Fruit fly (Drosophila melanogaster) whole organism, embryonic: ENCODE measurements around the gene Hmbs.

Source experiments
- Ada2b ChIP-seq: fragments of 200-800 bp; sonication (Bioruptor generic); IDR thresholded peaks from 2 replicates; pipeline ENCODE4 v1.3.6; 2022; ENCODE audit warnings: missing biosample characterization, missing genetic modification characterization
- Aef1 ChIP-seq: fragments of 200-800 bp; sonication (Bioruptor generic); IDR thresholded peaks from 3 replicates; pipeline ENCODE4 v1.3.6; 2022; ENCODE audit warnings: missing biosample characterization, missing genetic modification characterization
- Bdp1 ChIP-seq: fragments of 200-800 bp; sonication (Bioruptor generic); optimal IDR thresholded peaks from 3 replicates; lab custom pipeline; 2016; ENCODE audit warnings: missing biosample characterization, missing genetic modification characterization
- CG10209 ChIP-seq: fragments of 200-800 bp; sonication (Bioruptor generic); optimal IDR thresholded peaks from 3 replicates; lab custom pipeline; 2017; ENCODE audit warnings: missing biosample characterization, mild to moderate bottlenecking, missing genetic modification characterization, missing genetic modification reagents
- CG10274 ChIP-seq: fragments of 200-800 bp; sonication (Bioruptor generic); optimal IDR thresholded peaks from 3 replicates; lab custom pipeline; 2017; ENCODE audit warnings: missing biosample characterization, mild to moderate bottlenecking, missing genetic modification characterization
- CG11696 ChIP-seq: fragments of 200-800 bp; sonication (Bioruptor generic); IDR thresholded peaks from 2 replicates; pipeline ENCODE4 v1.3.6; 2022; ENCODE audit warnings: missing biosample characterization, missing genetic modification characterization
- CG12104 ChIP-seq: fragments of 200-800 bp; sonication (Bioruptor generic); optimal IDR thresholded peaks from 3 replicates; lab custom pipeline; 2016; ENCODE audit warnings: missing biosample characterization, missing genetic modification characterization
- CG13123 ChIP-seq: fragments of 200-800 bp; sonication (Bioruptor generic); optimal IDR thresholded peaks from 2 replicates; lab custom pipeline; 2016; ENCODE audit warnings: missing biosample characterization, missing genetic modification characterization
- CG15601 ChIP-seq: fragments of 200-800 bp; sonication (Bioruptor generic); optimal IDR thresholded peaks from 3 replicates; lab custom pipeline; 2019; ENCODE audit warnings: missing biosample characterization, mild to moderate bottlenecking, missing genetic modification characterization, moderate library complexity
- CG16863 ChIP-seq: fragments of 200-800 bp; sonication (Bioruptor generic); optimal IDR thresholded peaks from 3 replicates; lab custom pipeline; 2016; ENCODE audit warnings: missing biosample characterization, missing genetic modification characterization
- CG17328 ChIP-seq: fragments of 200-800 bp; sonication (Bioruptor generic); IDR thresholded peaks from 2 replicates; pipeline ENCODE4 v1.3.6; 2022; ENCODE audit warnings: missing biosample characterization, missing genetic modification characterization
- CG2116 ChIP-seq: fragments of 200-800 bp; sonication (Bioruptor generic); optimal IDR thresholded peaks from 3 replicates; lab custom pipeline; 2018; ENCODE audit warnings: missing biosample characterization, mild to moderate bottlenecking, missing genetic modification characterization
- CG30431 ChIP-seq: fragments of 200-800 bp; sonication (Bioruptor generic); optimal IDR thresholded peaks from 2 replicates; lab custom pipeline; 2017; ENCODE audit warnings: missing biosample characterization, missing genetic modification characterization
- CG32767 ChIP-seq: fragments of 200-800 bp; sonication (Bioruptor generic); IDR thresholded peaks from 2 replicates; pipeline ENCODE4 v1.3.6; 2022; ENCODE audit warnings: missing biosample characterization, missing genetic modification characterization
- CG32772 ChIP-seq: fragments of 200-800 bp; sonication (Bioruptor generic); IDR thresholded peaks from 2 replicates; pipeline ENCODE4 v1.3.6; 2022; ENCODE audit warnings: missing biosample characterization, missing genetic modification characterization
- CG3281 ChIP-seq: fragments of 200-800 bp; sonication (Bioruptor generic); optimal IDR thresholded peaks from 3 replicates; lab custom pipeline; 2017; ENCODE audit warnings: missing biosample characterization, mild to moderate bottlenecking, missing genetic modification characterization
- CG6654 ChIP-seq: fragments of 200-800 bp; sonication (Bioruptor generic); optimal IDR thresholded peaks from 2 replicates; lab custom pipeline; 2017; ENCODE audit warnings: missing biosample characterization, mild to moderate bottlenecking, missing genetic modification characterization
- CG6689 ChIP-seq: fragments of 200-800 bp; sonication (Bioruptor generic); IDR thresholded peaks from 2 replicates; pipeline ENCODE4 v1.3.6; 2022; ENCODE audit warnings: missing biosample characterization, missing genetic modification characterization
- Chrac-16 ChIP-seq: fragments of 200-800 bp; sonication (Bioruptor generic); optimal IDR thresholded peaks from 3 replicates; lab custom pipeline; 2016; ENCODE audit warnings: missing biosample characterization, missing genetic modification characterization
- Mrtf ChIP-seq: fragments of 200-800 bp; sonication (Bioruptor generic); IDR thresholded peaks from 3 replicates; pipeline ENCODE4 v1.3.6; 2022; ENCODE audit warnings: missing biosample characterization, missing genetic modification characterization
- PHDP ChIP-seq: fragments of 200-800 bp; sonication (Bioruptor generic); optimal IDR thresholded peaks from 3 replicates; lab custom pipeline; 2018; ENCODE audit warnings: missing biosample characterization, mild to moderate bottlenecking, missing genetic modification characterization, moderate library complexity
- Ptx1 ChIP-seq: fragments of 200-800 bp; sonication (Bioruptor generic); IDR thresholded peaks from 2 replicates; pipeline ENCODE4 v1.3.6; 2022; ENCODE audit warnings: missing biosample characterization, missing genetic modification characterization
- Rx ChIP-seq: fragments of 200-800 bp; sonication (Bioruptor generic); IDR thresholded peaks from 2 replicates; pipeline ENCODE4 v1.3.6; 2022; ENCODE audit warnings: missing biosample characterization, missing genetic modification characterization
- Scr ChIP-seq: fragments of 200-800 bp; sonication (Bioruptor generic); IDR thresholded peaks from 2 replicates; pipeline ENCODE4 v1.3.6; 2022; ENCODE audit warnings: missing biosample characterization, missing genetic modification characterization; ENCODE audit not compliant: partially characterized antibody
- Xrp1 ChIP-seq: fragments of 200-800 bp; sonication (Bioruptor generic); IDR thresholded peaks from 2 replicates; pipeline ENCODE4 v1.3.6; 2022; ENCODE audit warnings: missing biosample characterization, missing genetic modification characterization
- al ChIP-seq: fragments of 200-800 bp; sonication (Bioruptor generic); IDR thresholded peaks from 2 replicates; pipeline ENCODE4 v1.3.6; 2022; ENCODE audit warnings: missing biosample characterization, missing genetic modification characterization
- amos ChIP-seq: fragments of 200-800 bp; sonication (Bioruptor generic); IDR thresholded peaks from 2 replicates; pipeline ENCODE4 v1.3.6; 2022; ENCODE audit warnings: missing biosample characterization, missing genetic modification characterization; ENCODE audit not compliant: partially characterized antibody
- az2 ChIP-seq: fragments of 200-800 bp; sonication (Bioruptor generic); optimal IDR thresholded peaks from 3 replicates; lab custom pipeline; 2016; ENCODE audit warnings: missing biosample characterization, missing genetic modification characterization
- chn ChIP-seq: fragments of 200-800 bp; sonication (Bioruptor generic); optimal IDR thresholded peaks from 2 replicates; lab custom pipeline; 2016; ENCODE audit warnings: missing biosample characterization, missing genetic modification characterization
- ci ChIP-seq: fragments of 200-800 bp; sonication (Bioruptor generic); IDR thresholded peaks from 3 replicates; pipeline ENCODE4 v1.3.6; 2022; ENCODE audit warnings: missing biosample characterization, missing genetic modification characterization
- da ChIP-seq: fragments of 200-800 bp; sonication (Bioruptor generic); optimal IDR thresholded peaks from 2 replicates; lab custom pipeline; 2016; ENCODE audit warnings: missing biosample characterization, missing genetic modification characterization
- disco-r ChIP-seq: fragments of 200-800 bp; sonication (Bioruptor generic); optimal IDR thresholded peaks from 2 replicates; lab custom pipeline; 2016; ENCODE audit warnings: missing biosample characterization, missing genetic modification characterization
- dysf ChIP-seq: fragments of 200-800 bp; sonication (Bioruptor generic); IDR thresholded peaks from 3 replicates; pipeline ENCODE4 v1.3.6; 2022; ENCODE audit warnings: missing biosample characterization, missing genetic modification characterization
- eyg ChIP-seq: fragments of 200-800 bp; sonication (Bioruptor generic); optimal IDR thresholded peaks from 3 replicates; lab custom pipeline; 2016; ENCODE audit warnings: missing biosample characterization, missing genetic modification characterization
- fd3F ChIP-seq: fragments of 200-800 bp; sonication (Bioruptor generic); optimal IDR thresholded peaks from 2 replicates; lab custom pipeline; 2018; ENCODE audit warnings: missing biosample characterization, mild to moderate bottlenecking, missing genetic modification characterization, moderate library complexity
- fd96Cb ChIP-seq: fragments of 200-800 bp; sonication (Bioruptor generic); optimal IDR thresholded peaks from 2 replicates; lab custom pipeline; 2018; ENCODE audit warnings: missing biosample characterization, mild to moderate bottlenecking, missing genetic modification characterization, moderate library complexity
- gem ChIP-seq: fragments of 200-800 bp; sonication (Bioruptor generic); optimal IDR thresholded peaks from 2 replicates; lab custom pipeline; 2019; ENCODE audit warnings: missing biosample characterization, mild to moderate bottlenecking, missing genetic modification characterization, moderate library complexity
- her ChIP-seq: fragments of 200-800 bp; sonication (Bioruptor generic); optimal IDR thresholded peaks from 2 replicates; lab custom pipeline; 2016; ENCODE audit warnings: missing biosample characterization, missing genetic modification characterization
- jumu ChIP-seq: fragments of 200-800 bp; sonication (Bioruptor generic); optimal IDR thresholded peaks from 3 replicates; lab custom pipeline; 2016; ENCODE audit warnings: missing biosample characterization, missing genetic modification characterization
- ken ChIP-seq: fragments of 200-800 bp; sonication (Bioruptor generic); IDR thresholded peaks from 3 replicates; pipeline ENCODE4 v1.3.6; 2022; ENCODE audit warnings: missing biosample characterization, missing genetic modification characterization
- knrl ChIP-seq: fragments of 200-800 bp; sonication (Bioruptor generic); IDR thresholded peaks from 3 replicates; pipeline ENCODE4 v1.3.6; 2022; ENCODE audit warnings: missing biosample characterization, missing genetic modification characterization; ENCODE audit not compliant: partially characterized antibody
- mam ChIP-seq: fragments of 200-800 bp; sonication (Bioruptor generic); optimal IDR thresholded peaks from 3 replicates; lab custom pipeline; 2016; ENCODE audit warnings: missing biosample characterization, missing genetic modification characterization
- mirr ChIP-seq: fragments of 200-800 bp; sonication (Bioruptor generic); optimal IDR thresholded peaks from 3 replicates; lab custom pipeline; 2018; ENCODE audit warnings: missing biosample characterization, mild to moderate bottlenecking, missing genetic modification characterization
- nau ChIP-seq: fragments of 200-800 bp; sonication (Bioruptor generic); optimal IDR thresholded peaks from 3 replicates; lab custom pipeline; 2017; ENCODE audit warnings: missing biosample characterization, mild to moderate bottlenecking, missing genetic modification characterization, missing genetic modification reagents
- nerfin-2 ChIP-seq: fragments of 200-800 bp; sonication (Bioruptor generic); IDR thresholded peaks from 2 replicates; pipeline ENCODE4 v1.3.6; 2022; ENCODE audit warnings: missing biosample characterization, missing genetic modification characterization; ENCODE audit not compliant: partially characterized antibody
- pho ChIP-seq: fragments of 200-800 bp; sonication (Bioruptor generic); optimal IDR thresholded peaks from 2 replicates; lab custom pipeline; 2016; ENCODE audit warnings: missing biosample characterization, missing genetic modification characterization
- pum ChIP-seq: fragments of 200-800 bp; sonication (Bioruptor generic); optimal IDR thresholded peaks from 2 replicates; lab custom pipeline; 2016; ENCODE audit warnings: missing biosample characterization, missing genetic modification characterization
- run ChIP-seq: fragments of 200-800 bp; sonication (Bioruptor generic); optimal IDR thresholded peaks from 3 replicates; lab custom pipeline; 2018; ENCODE audit warnings: missing biosample characterization, mild to moderate bottlenecking, missing genetic modification characterization
- shn ChIP-seq: fragments of 200-800 bp; sonication (Bioruptor generic); optimal IDR thresholded peaks from 3 replicates; lab custom pipeline; 2016; ENCODE audit warnings: missing biosample characterization, missing genetic modification characterization
- sr ChIP-seq: fragments of 200-800 bp; sonication (Bioruptor generic); IDR thresholded peaks from 3 replicates; pipeline ENCODE4 v1.3.6; 2022; ENCODE audit warnings: missing biosample characterization, missing genetic modification characterization
- zen ChIP-seq: fragments of 200-800 bp; sonication (Bioruptor generic); optimal IDR thresholded peaks from 3 replicates; lab custom pipeline; 2018; ENCODE audit warnings: missing biosample characterization, mild to moderate bottlenecking, missing genetic modification characterization, moderate library complexity

Hmbs gene

dm6 chr3L:1342133-1342580 is 7.5 kb downstream of the Hmbs start, which contains the start of gene indra (continued):
- peak; percentile 7 for TF ChIP-seq CG10274 (GFP tag; lab: Kevin White, UChicago)
- TF ChIP-seq Xrp1 = peak; percentile 29; the same call in 1 of the 2 replicates
- TF ChIP-seq PHDP = peak; percentile 64
- TF ChIP-seq amos (GFP tag; lab: Robert Waterston, UW) = peak; percentile 58; the same call in 1 of the 2 replicates
- peak; percentile 64 for TF ChIP-seq chn (GFP tag; lab: Kevin White, UChicago)
- peak; percentile 21 for TF ChIP-seq CG3281 (GFP tag; lab: Kevin White, UChicago)
- peak; percentile 10 for TF ChIP-seq CG10209
- peak; percentile 33; the same call in 1 of the 3 replicates for TF ChIP-seq knrl
- TF ChIP-seq fd96Cb (tag; lab: Kevin White, UChicago) = peak; percentile 38
- peak; percentile 97 for TF ChIP-seq CG2116 (GFP tag; lab: Kevin White, UChicago)
- TF ChIP-seq ci = 0 out of 3 replicates have a peak, but pooled peaks have one; percentile 58
- TF ChIP-seq Rx = 0 out of 2 replicates have a peak, but pooled peaks have one; percentile 24
- peak; percentile 55 for TF ChIP-seq CG17328
- no peak for TF ChIP-seq nerfin-2 (GFP tag; lab: Robert Waterston, UW)
- TF ChIP-seq pho (GFP tag; lab: Kevin White, UChicago) = peak; percentile 63
- peak; percentile 73 for TF ChIP-seq gem
- peak; percentile 38 for TF ChIP-seq az2
- no peak for TF ChIP-seq Mrtf
- TF ChIP-seq disco-r (GFP tag; lab: Kevin White, UChicago) = no peak
- TF ChIP-seq CG32767 (GFP tag; lab: Robert Waterston, UW) = no peak
- peak; percentile 38; the same call in 1 of the 3 replicates for TF ChIP-seq Aef1
- TF ChIP-seq ken (GFP tag; lab: Robert Waterston, UW) = 0 out of 3 replicates have a peak, but pooled peaks have one; percentile 45
- peak; percentile 51; the same call in 1 of the 2 replicates for TF ChIP-seq CG32772
- TF ChIP-seq Bdp1 (GFP tag; lab: Kevin White, UChicago) = peak; percentile 20
- TF ChIP-seq run (tag; lab: Kevin White, UChicago) = no peak
- TF ChIP-seq CG11696 = no peak
- peak; percentile 52 for TF ChIP-seq mam (GFP tag; lab: Kevin White, UChicago)
- TF ChIP-seq her (GFP tag; lab: Kevin White, UChicago) = peak; percentile 8
- TF ChIP-seq eyg (GFP tag; lab: Kevin White, UChicago) = peak; percentile 14
- no peak for TF ChIP-seq CG6654
- TF ChIP-seq pum (GFP tag; lab: Kevin White, UChicago) = peak; percentile 9
- TF ChIP-seq Scr (GFP tag; lab: Robert Waterston, UW) = peak; percentile 68
- TF ChIP-seq al (GFP tag; lab: Robert Waterston, UW) = 0 out of 2 replicates have a peak, but pooled peaks have one; percentile 26
- TF ChIP-seq Ptx1 (GFP tag; lab: Robert Waterston, UW) = peak; percentile 54
- TF ChIP-seq CG30431 (GFP tag; lab: Kevin White, UChicago) = no peak
- TF ChIP-seq CG6689 (GFP tag; lab: Robert Waterston, UW) = peak; percentile 56; the same call in 1 of the 2 replicates
- peak; percentile 18 for TF ChIP-seq mirr (GFP tag; lab: Kevin White, UChicago)
- TF ChIP-seq sr (GFP tag; lab: Robert Waterston, UW) = no peak
- TF ChIP-seq CG15601 (tag; lab: Kevin White, UChicago) = peak; percentile 37
- TF ChIP-seq CG12104 = peak; percentile 49
- TF ChIP-seq CG16863 (GFP tag; lab: Kevin White, UChicago) = peak; percentile 20
- peak; percentile 11 for TF ChIP-seq fd3F
- peak; percentile 60 for TF ChIP-seq Chrac-16 (GFP tag; lab: Kevin White, UChicago)
- TF ChIP-seq dysf (GFP tag; lab: Robert Waterston, UW) = peak; percentile 39; the same call in 1 of the 3 replicates
- TF ChIP-seq nau (GFP tag; lab: Kevin White, UChicago) = no peak
- TF ChIP-seq shn (GFP tag; lab: Kevin White, UChicago) = peak; percentile 68
- peak; percentile 52 for TF ChIP-seq jumu (GFP tag; lab: Kevin White, UChicago)
- peak; percentile 1 for TF ChIP-seq da (GFP tag; lab: Kevin White, UChicago)
- TF ChIP-seq Ada2b (GFP tag; lab: Robert Waterston, UW) = 0 out of 2 replicates have a peak, but pooled peaks have one; percentile 40
- peak; percentile 46 for TF ChIP-seq zen (tag; lab: Kevin White, UChicago)
- TF ChIP-seq CG13123 (GFP tag; lab: Kevin White, UChicago) = peak; percentile 27
